Fruit fly (Drosophila melanogaster): ENCODE results near the gene CG3309.

The CG3309 gene

dm6 chrX:5322459-5322883, 6.7 kb downstream of the CG3309 start, which contains the start of gene Rnp4F (continued):
- TF ChIP-seq CG42726 (GFP tag; IDR thresholded peaks at IDR 0.05; ENCODE audit: partially characterized antibody) (peak; percentile 83), lbe (GFP tag; optimal IDR thresholded peaks at IDR 0.05) (no peak), NC2α (GFP tag; optimal IDR thresholded peaks at IDR 0.05) (no peak), fu2 (GFP tag; optimal IDR thresholded peaks at IDR 0.05) (peak; percentile 79), dpn (GFP tag; optimal IDR thresholded peaks at IDR 0.05) (peak; percentile 77 to 80), az2 (GFP tag; optimal IDR thresholded peaks at IDR 0.05) (peak; percentile 68), CG11695 (GFP tag; IDR thresholded peaks at IDR 0.05) (no peak), gsb (GFP tag; IDR thresholded peaks at IDR 0.05) (0 out of 2 replicates have a peak, but pooled peaks have one; percentile 25), TFAM (GFP tag; optimal IDR thresholded peaks at IDR 0.05) (no peak), nmo (GFP tag; optimal IDR thresholded peaks at IDR 0.05) (peak; percentile 71), ro (GFP tag; IDR thresholded peaks at IDR 0.05) (no peak), Spps (tag; optimal IDR thresholded peaks at IDR 0.05) (no peak), CG14441 (GFP tag; IDR thresholded peaks at IDR 0.05) (peak; percentile 66), lab (GFP tag; optimal IDR thresholded peaks at IDR 0.05) (no peak), NC2β (GFP tag; optimal IDR thresholded peaks at IDR 0.05) (peak; percentile 43), CG8944 (GFP tag; optimal IDR thresholded peaks at IDR 0.05) (peak; percentile 76), jigr1 (GFP tag; IDR thresholded peaks at IDR 0.05) (peak; percentile 58; the same call in 1 of the 3 replicates), Blimp-1 (GFP tag; optimal IDR thresholded peaks at IDR 0.05) (no peak), zf30C (GFP tag; optimal IDR thresholded peaks at IDR 0.05) (no peak), al (GFP tag; IDR thresholded peaks at IDR 0.05) (peak; percentile 61), CG9609 (GFP tag; optimal IDR thresholded peaks at IDR 0.05) (peak; percentile 72), croc (GFP tag; conservative IDR thresholded peaks at IDR 0.05) (peak; percentile 43), Xbp1 (GFP tag; optimal IDR thresholded peaks at IDR 0.05) (peak; percentile 80), CG13894 (tag; optimal IDR thresholded peaks at IDR 0.05) (peak; percentile 27), CrebB (tag; optimal IDR thresholded peaks at IDR 0.05) (no peak), Hr3 (GFP tag; optimal IDR thresholded peaks at IDR 0.05) (peak; percentile 67), Mrtf (GFP tag; IDR thresholded peaks at IDR 0.05) (peak; percentile 57; the same call in 2 of the 3 replicates), HHEX (GFP tag; optimal IDR thresholded peaks at IDR 0.05) (peak; percentile 53), CG3163 (GFP tag; optimal IDR thresholded peaks at IDR 0.05) (peak; percentile 36), CG16813 (GFP tag; IDR thresholded peaks at IDR 0.05; ENCODE audit: partially characterized antibody) (peak; percentile 86), CG18599 (GFP tag; optimal IDR thresholded peaks at IDR 0.05) (no peak), knrl (GFP tag; IDR thresholded peaks at IDR 0.05; ENCODE audit: partially characterized antibody) (peak; percentile 88), CG3847 (GFP tag; IDR thresholded peaks at IDR 0.05) (peak; percentile 83), CG6654 (GFP tag; optimal IDR thresholded peaks at IDR 0.05) (no peak), repo (GFP tag; optimal IDR thresholded peaks at IDR 0.05) (peak; percentile 23), pan (optimal IDR thresholded peaks at IDR 0.05) (no peak), pan (GFP tag; optimal IDR thresholded peaks at IDR 0.05 in 1 of 2, IDR thresholded peaks at IDR 0.05 in 1 of 2) (peak in 1 of 2 experiments; percentile 67), Bdp1 (GFP tag; optimal IDR thresholded peaks at IDR 0.05) (peak; percentile 37), unpg (GFP tag; optimal IDR thresholded peaks at IDR 0.05) (no peak), CG2129 (GFP tag; IDR thresholded peaks at IDR 0.05; ENCODE audit: partially characterized antibody) (peak; percentile 47; the same call in 1 of the 2 replicates), CG10274 (GFP tag; optimal IDR thresholded peaks at IDR 0.05) (peak; percentile 10), gcm (GFP tag; optimal IDR thresholded peaks at IDR 0.05) (no peak), Lpt (GFP tag; optimal IDR thresholded peaks at IDR 0.05) (no peak), CG6689 (GFP tag; IDR thresholded peaks at IDR 0.05) (peak; percentile 64), BtbVII (GFP tag; optimal IDR thresholded peaks at IDR 0.05) (no peak), NK7.1 (GFP tag; optimal IDR thresholded peaks at IDR 0.05) (peak; percentile 56), sd (tag; optimal IDR thresholded peaks at IDR 0.05) (no peak), nerfin-1 (tag; optimal IDR thresholded peaks at IDR 0.05) (peak; percentile 6), sisA (GFP tag; IDR thresholded peaks at IDR 0.05) (peak; percentile 79), PHDP (tag; optimal IDR thresholded peaks at IDR 0.05) (no peak), stwl (tag; optimal IDR thresholded peaks at IDR 0.05) (peak; percentile 37)
